Worm (Caenorhabditis elegans): Measurements from ENCODE around the gene Y116A8A.2.
"Not testable (repeated sequence)": the region's sequence is repeated elsewhere in the genome, so short reads cannot be mapped to it uniquely, and the experiment has no call there.

DNA sequence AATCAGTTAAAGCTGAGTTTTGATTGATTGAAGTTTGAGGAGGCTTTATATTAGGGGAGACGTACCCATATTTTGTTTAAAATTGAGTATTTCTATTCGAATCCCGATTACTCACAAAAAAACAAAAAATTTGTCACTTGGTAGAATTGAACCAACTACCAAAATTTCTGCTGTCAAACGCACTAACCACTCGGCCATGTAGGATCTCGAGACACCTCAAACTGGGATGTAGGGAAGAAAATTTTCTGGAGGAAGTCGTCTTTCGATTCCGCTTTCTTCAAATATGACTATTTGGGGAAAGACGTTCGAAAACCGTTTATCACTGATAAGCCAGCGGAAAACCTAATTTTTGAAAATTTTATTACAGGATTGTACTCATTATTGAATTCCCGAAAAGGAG is 4.8 kb upstream of the Y116A8A.2 start:
- not testable (repeated sequence) for TF ChIP-seq Y79H2A.3 (GFP tag; conservative IDR thresholded peaks at IDR 0.05); lin-40 (tag; optimal IDR thresholded peaks at IDR 0.05); nfya-1 (tag; optimal IDR thresholded peaks at IDR 0.05; ENCODE audit: borderline replicate concordance, insufficient read depth); F23B12.7 (tag; optimal IDR thresholded peaks at IDR 0.05; ENCODE audit: insufficient read depth); gei-17 (GFP tag; optimal IDR thresholded peaks at IDR 0.05); him-1 (tag; optimal IDR thresholded peaks at IDR 0.05); aptf-3 (GFP tag; IDR thresholded peaks at IDR 0.05); ztf-3 (GFP tag; optimal IDR thresholded peaks at IDR 0.05); lin-35 (GFP tag; optimal IDR thresholded peaks at IDR 0.05); ceh-79 (tag; optimal IDR thresholded peaks at IDR 0.05)

Measured in whole organism, young adult.